Fruit fly (Drosophila melanogaster) whole organism, pupa: ENCODE results near the gene CG5861.

Experiments
- CG12605 ChIP-seq: fragments of 200-800 bp; sonication (Bioruptor generic); IDR thresholded peaks from 2 replicates; pipeline ENCODE4 v1.3.6; 2022; ENCODE audit warnings: missing biosample characterization, missing genetic modification characterization
- CG34367 ChIP-seq: fragments of 200-800 bp; sonication (Bioruptor generic); optimal IDR thresholded peaks from 2 replicates; lab custom pipeline; 2018; ENCODE audit warnings: missing biosample characterization, mild to moderate bottlenecking, missing genetic modification characterization
- CG4496 ChIP-seq: fragments of 200-800 bp; sonication (Bioruptor generic); IDR thresholded peaks from 3 replicates; pipeline ENCODE4 v1.3.6; 2022; ENCODE audit warnings: missing biosample characterization, missing genetic modification characterization
- CG8159 ChIP-seq: fragments of 200-800 bp; sonication (Bioruptor generic); optimal IDR thresholded peaks from 3 replicates; lab custom pipeline; 2018; ENCODE audit warnings: missing biosample characterization, mild to moderate bottlenecking, missing genetic modification characterization, moderate library complexity
- D1 ChIP-seq: fragments of 200-800 bp; sonication (Bioruptor generic); optimal IDR thresholded peaks from 2 replicates; lab custom pipeline; 2018; ENCODE audit warnings: missing biosample characterization, mild to moderate bottlenecking, missing genetic modification characterization, moderate library complexity
- EcR ChIP-seq: fragments of 200-800 bp; sonication (Bioruptor generic); optimal IDR thresholded peaks from 3 replicates; lab custom pipeline; 2019; ENCODE audit warnings: missing biosample characterization, missing genetic modification characterization, mild to moderate bottlenecking, moderate library complexity, missing genetic modification reagents
- Pif1B ChIP-seq: fragments of 200-800 bp; sonication (Bioruptor generic); optimal IDR thresholded peaks from 3 replicates; lab custom pipeline; 2016; ENCODE audit warnings: missing biosample characterization, missing genetic modification characterization

- TF ChIP-seq EcR (GFP tag; lab: Kevin White, UChicago) (no peak), CG8159 (no peak), D1 (tag; lab: Kevin White, UChicago) (no peak), CG12605 (GFP tag; lab: Robert Waterston, UW) (no peak), Pif1B (GFP tag; lab: Kevin White, UChicago) (no peak), CG4496 (GFP tag; lab: Robert Waterston, UW) (no peak), CG34367 (tag; lab: Kevin White, UChicago) (no peak)
Measured at dm6 chr2L:16273439-16273838, 33.7 kb downstream of the CG5861 start.
